Worm (Caenorhabditis elegans) whole organism, L2 larva: ENCODE measurements around the gene aakb-2.

ENCODE experiments used
- C34F6.9 ChIP-seq: fragments of 150-350 bp; optimal IDR thresholded peaks from 2 replicates; lab custom pipeline; 2014; ENCODE audit warnings: missing biosample characterization, missing genetic modification characterization
- F13H6.1 ChIP-seq: sonication (generic microtip); optimal IDR thresholded peaks from 2 replicates; lab custom pipeline; 2016; ENCODE audit warnings: missing genetic modification characterization, missing compliant biosample characterization
- R02D3.7 ChIP-seq: fragments of 150-350 bp; optimal IDR thresholded peaks from 2 replicates; lab custom pipeline; 2014; ENCODE audit warnings: missing biosample characterization, missing genetic modification characterization
- Y55F3AM.14 ChIP-seq: fragments of 200-800 bp; sonication (Bioruptor generic); optimal IDR thresholded peaks from 2 replicates; lab custom pipeline; 2018; ENCODE audit warnings: mild to moderate bottlenecking, missing genetic modification characterization, missing compliant biosample characterization
- ZK546.5 ChIP-seq: sonication (generic microtip); optimal IDR thresholded peaks from 2 replicates; lab custom pipeline; 2017; ENCODE audit warnings: missing biosample characterization, missing genetic modification characterization
- alr-1 ChIP-seq: fragments of 150-350 bp; optimal IDR thresholded peaks from 2 replicates; lab custom pipeline; 2014; ENCODE audit warnings: missing biosample characterization, missing genetic modification characterization
- aly-2 ChIP-seq: fragments of 150-350 bp; optimal IDR thresholded peaks from 2 replicates; lab custom pipeline; 2014; ENCODE audit warnings: missing biosample characterization, missing genetic modification characterization
- ama-1 ChIP-seq: fragments of 150-350 bp; optimal IDR thresholded peaks from 2 replicates; lab custom pipeline; 2018; ENCODE audit warnings: inconsistent platforms
- blmp-1 ChIP-seq: sonication (generic microtip); optimal IDR thresholded peaks from 2 replicates; lab custom pipeline; 2017; ENCODE audit warnings: missing genetic modification characterization, mild to moderate bottlenecking, missing compliant biosample characterization, antibody characterized with exemption, moderate library complexity; ENCODE audit not compliant: insufficient read depth
- ceh-16 ChIP-seq: fragments of 150-350 bp; optimal IDR thresholded peaks from 2 replicates; lab custom pipeline; 2014; ENCODE audit warnings: missing biosample characterization, missing genetic modification characterization
- ceh-82 ChIP-seq: fragments of 150-350 bp; optimal IDR thresholded peaks from 2 replicates; lab custom pipeline; 2014; ENCODE audit warnings: missing biosample characterization, missing genetic modification characterization
- crh-2 ChIP-seq: sonication (generic microtip); optimal IDR thresholded peaks from 2 replicates; lab custom pipeline; 2017; ENCODE audit warnings: missing biosample characterization, missing genetic modification characterization
- dmd-4 ChIP-seq: sonication (generic microtip); optimal IDR thresholded peaks from 2 replicates; lab custom pipeline; 2017; ENCODE audit warnings: missing biosample characterization, missing genetic modification characterization
- egl-27 ChIP-seq: sonication (generic microtip); optimal IDR thresholded peaks from 3 replicates; lab custom pipeline; 2017; ENCODE audit warnings: missing biosample characterization, missing genetic modification reagents, missing genetic modification characterization
- elt-1 ChIP-seq: fragments of 150-350 bp; optimal IDR thresholded peaks from 2 replicates; lab custom pipeline; 2014; ENCODE audit warnings: missing biosample characterization, missing genetic modification characterization
- elt-3 ChIP-seq: sonication (generic microtip); optimal IDR thresholded peaks from 2 replicates; lab custom pipeline; 2017; ENCODE audit warnings: missing biosample characterization, missing genetic modification characterization
- fos-1 ChIP-seq: fragments of 150-350 bp; optimal IDR thresholded peaks from 2 replicates; lab custom pipeline; 2014; ENCODE audit warnings: missing biosample characterization, missing genetic modification characterization
- gmeb-1 ChIP-seq: fragments of 150-350 bp; optimal IDR thresholded peaks from 2 replicates; lab custom pipeline; 2014; ENCODE audit warnings: missing biosample characterization, missing genetic modification characterization
- lin-11 ChIP-seq: fragments of 150-350 bp; sonication (generic microtip); optimal IDR thresholded peaks from 2 replicates; lab custom pipeline; 2014; ENCODE audit warnings: missing biosample characterization, missing genetic modification characterization, inconsistent platforms, mixed read lengths
- lin-13 ChIP-seq: fragments of 150-350 bp; optimal IDR thresholded peaks from 2 replicates; lab custom pipeline; 2014; ENCODE audit warnings: missing biosample characterization, missing genetic modification reagents, missing genetic modification characterization
- lin-39 ChIP-seq: fragments of 150-350 bp; optimal IDR thresholded peaks from 2 replicates; lab custom pipeline; 2014; ENCODE audit warnings: missing biosample characterization, missing genetic modification reagents, missing genetic modification characterization
- lsy-2 ChIP-seq, 2 experiments: fragments of 150-350 bp in 1 of 2; sonication (generic microtip) in 1 of 2; optimal IDR thresholded peaks; 2 replicates each; lab custom pipeline; 2014 to 2017; ENCODE audit warnings: missing biosample characterization in 2 of 2, missing genetic modification characterization in 2 of 2
- mab-5 ChIP-seq: fragments of 150-350 bp; optimal IDR thresholded peaks from 2 replicates; lab custom pipeline; 2014; ENCODE audit warnings: missing biosample characterization, missing genetic modification characterization
- mbf-1 ChIP-seq: sonication (generic microtip); optimal IDR thresholded peaks from 2 replicates; lab custom pipeline; 2017; ENCODE audit warnings: missing biosample characterization, missing genetic modification characterization
- mdl-1 ChIP-seq, 2 experiments: fragments of 150-350 bp in 1 of 2; sonication (generic microtip) in 1 of 2; optimal IDR thresholded peaks; 2 replicates each; lab custom pipeline; 2017; ENCODE audit warnings: missing biosample characterization in 2 of 2, missing genetic modification characterization in 2 of 2
- nhr-10 ChIP-seq: sonication (generic microtip); optimal IDR thresholded peaks from 2 replicates; lab custom pipeline; 2017; ENCODE audit warnings: missing biosample characterization, missing genetic modification characterization
- nhr-11 ChIP-seq: fragments of 150-350 bp; optimal IDR thresholded peaks from 2 replicates; lab custom pipeline; 2014; ENCODE audit warnings: missing biosample characterization, missing genetic modification characterization
- nhr-129 ChIP-seq: fragments of 150-350 bp; optimal IDR thresholded peaks from 2 replicates; lab custom pipeline; 2014; ENCODE audit warnings: missing biosample characterization, missing genetic modification characterization
- nhr-21 ChIP-seq: fragments of 150-350 bp; optimal IDR thresholded peaks from 2 replicates; lab custom pipeline; 2014; ENCODE audit warnings: missing biosample characterization, missing genetic modification characterization
- nhr-23 ChIP-seq: fragments of 150-350 bp; optimal IDR thresholded peaks from 2 replicates; lab custom pipeline; 2014; ENCODE audit warnings: missing biosample characterization, missing genetic modification reagents, missing genetic modification characterization
- nhr-237 ChIP-seq: fragments of 150-350 bp; optimal IDR thresholded peaks from 2 replicates; lab custom pipeline; 2014; ENCODE audit warnings: missing biosample characterization, missing genetic modification characterization
- nhr-25 ChIP-seq: fragments of 150-350 bp; sonication (generic microtip); optimal IDR thresholded peaks from 3 replicates; lab custom pipeline; 2014; ENCODE audit warnings: missing biosample characterization, missing genetic modification characterization
- nhr-6 ChIP-seq: fragments of 150-350 bp; optimal IDR thresholded peaks from 2 replicates; lab custom pipeline; 2014; ENCODE audit warnings: missing biosample characterization, missing genetic modification characterization
- nhr-77 ChIP-seq: fragments of 150-350 bp; optimal IDR thresholded peaks from 2 replicates; lab custom pipeline; 2014; ENCODE audit warnings: missing biosample characterization, missing genetic modification characterization
- peb-1 ChIP-seq: fragments of 150-350 bp; optimal IDR thresholded peaks from 2 replicates; lab custom pipeline; 2014; ENCODE audit warnings: missing biosample characterization, missing genetic modification characterization
- sem-4 ChIP-seq: fragments of 150-350 bp; optimal IDR thresholded peaks from 2 replicates; lab custom pipeline; 2014; ENCODE audit warnings: missing biosample characterization, missing genetic modification reagents, missing genetic modification characterization
- skn-1 ChIP-seq: sonication (generic microtip); optimal IDR thresholded peaks from 2 replicates; lab custom pipeline; 2017; ENCODE audit warnings: missing biosample characterization, missing genetic modification characterization
- sma-3 ChIP-seq: sonication (generic microtip); optimal IDR thresholded peaks from 2 replicates; lab custom pipeline; 2016; ENCODE audit warnings: missing genetic modification reagents, missing genetic modification characterization, missing compliant biosample characterization
- sma-9 ChIP-seq, 2 experiments: fragments of 150-350 bp in 1 of 2; sonication (generic microtip) in 1 of 2; optimal IDR thresholded peaks; 2 replicates each; lab custom pipeline; 2014 to 2016; ENCODE audit warnings: missing genetic modification characterization in 2 of 2, mild to moderate bottlenecking in 1 of 2, missing biosample characterization in 1 of 2, missing compliant biosample characterization in 1 of 2, missing genetic modification reagents in 1 of 2, moderate library complexity in 1 of 2
- snpc-4 ChIP-seq: fragments of 150-350 bp; optimal IDR thresholded peaks from 2 replicates; lab custom pipeline; 2014; ENCODE audit warnings: missing biosample characterization, missing genetic modification characterization
- unc-39 ChIP-seq: fragments of 150-350 bp; optimal IDR thresholded peaks from 2 replicates; lab custom pipeline; 2014; ENCODE audit warnings: missing biosample characterization, missing genetic modification characterization
- unc-62 ChIP-seq: fragments of 150-350 bp; optimal IDR thresholded peaks from 2 replicates; lab custom pipeline; 2014; ENCODE audit warnings: missing biosample characterization, missing genetic modification reagents, missing genetic modification characterization
- zag-1 ChIP-seq: fragments of 150-350 bp; optimal IDR thresholded peaks from 2 replicates; lab custom pipeline; 2014; ENCODE audit warnings: missing biosample characterization, missing genetic modification characterization
- ztf-1 ChIP-seq: fragments of 200-800 bp; sonication (Bioruptor generic); conservative IDR thresholded peaks from 2 replicates; pipeline ENCODE4 v1.3.6; 2022; ENCODE audit warnings: missing genetic modification characterization, missing compliant biosample characterization
- ztf-11 ChIP-seq: sonication (generic microtip); optimal IDR thresholded peaks from 2 replicates; lab custom pipeline; 2017; ENCODE audit warnings: missing biosample characterization, missing genetic modification characterization
- ztf-4 ChIP-seq: fragments of 150-350 bp; optimal IDR thresholded peaks from 2 replicates; lab custom pipeline; 2014; ENCODE audit warnings: missing biosample characterization, missing genetic modification characterization

aakb-2 gene

ce11 chrIII:11195553-11195952 is 41.4 kb upstream of the aakb-2 start:
- TF ChIP-seq nhr-25 (tag; lab: Kevin White, UChicago) (no peak), nhr-23 (tag; lab: Kevin White, UChicago) (no peak), sma-9 (GFP tag; optimal IDR thresholded peaks at IDR 0.05; lab: Kevin White, UChicago) (peak; percentile 12), sma-9 (tag; optimal IDR thresholded peaks at IDR 0.05; lab: Kevin White, UChicago) (no peak)

ce11 chrIII:11197327-11197726 is 39.6 kb upstream of the aakb-2 start:
- TF ChIP-seq crh-2 (no peak), fos-1 (tag; lab: Kevin White, UChicago) (peak; percentile 20), nhr-237 (tag; lab: Kevin White, UChicago) (no peak)
- TF ChIP-seq, all 48 proteins: peak for 1

- TF ChIP-seq zag-1 = peak; percentile 11
- peak in 1 of 2 experiments; percentile 37 for TF ChIP-seq lsy-2 (tag; optimal IDR thresholded peaks at IDR 0.05; lab: Kevin White, UChicago)
- TF ChIP-seq sma-9 (GFP tag; optimal IDR thresholded peaks at IDR 0.05; lab: Kevin White, UChicago) = peak; percentile 7
- TF ChIP-seq sma-9 (tag; optimal IDR thresholded peaks at IDR 0.05; lab: Kevin White, UChicago) = no peak
- peak; percentile 7 for TF ChIP-seq C34F6.9
- no peak for TF ChIP-seq mab-5
These were observed 35.9 kb upstream of the aakb-2 start for ce11 chrIII:11200879-11201518.

ce11 chrIII:11202992-11203391 is 34.0 kb upstream of the aakb-2 start:
- TF ChIP-seq alr-1 (no peak), ztf-1 (GFP tag; lab: Robert Waterston, UW) (no peak), peb-1 (tag; lab: Kevin White, UChicago) (no peak), lsy-2 (tag; optimal IDR thresholded peaks at IDR 0.05; lab: Kevin White, UChicago) (peak in 1 of 2 experiments; percentile 68), nhr-77 (tag; lab: Kevin White, UChicago) (no peak), skn-1 (tag; lab: Kevin White, UChicago) (no peak), gmeb-1 (no peak), elt-3 (tag; lab: Kevin White, UChicago) (no peak), ama-1 (lab: Kevin White, UChicago) (no peak), mdl-1 (tag; optimal IDR thresholded peaks at IDR 0.05; lab: Kevin White, UChicago) (peak in 1 of 2 experiments; percentile 62), ztf-11 (tag; lab: Kevin White, UChicago) (no peak), snpc-4 (tag; lab: Kevin White, UChicago) (peak; percentile 7), zag-1 (peak; percentile 86), nhr-10 (tag; lab: Kevin White, UChicago) (no peak), nhr-237 (tag; lab: Kevin White, UChicago) (no peak), F13H6.1 (tag; lab: Kevin White, UChicago) (peak; percentile 78), aly-2 (tag; lab: Kevin White, UChicago) (no peak), ztf-4 (no peak), fos-1 (tag; lab: Kevin White, UChicago) (no peak), nhr-21 (no peak), mbf-1 (tag; lab: Kevin White, UChicago) (no peak), nhr-23 (tag; lab: Kevin White, UChicago) (no peak), blmp-1 (tag; lab: Kevin White, UChicago) (no peak), ZK546.5 (tag; lab: Kevin White, UChicago) (no peak), crh-2 (peak; percentile 3), lin-39 (tag; lab: Kevin White, UChicago) (no peak), unc-62 (no peak), sma-9 (GFP tag; optimal IDR thresholded peaks at IDR 0.05; lab: Kevin White, UChicago) (peak; percentile 23), sma-9 (tag; optimal IDR thresholded peaks at IDR 0.05; lab: Kevin White, UChicago) (no peak), egl-27 (tag; lab: Kevin White, UChicago) (no peak), elt-1 (tag; lab: Kevin White, UChicago) (no peak), dmd-4 (tag; lab: Kevin White, UChicago) (no peak), sma-3 (GFP tag; lab: Kevin White, UChicago) (no peak), ceh-82 (tag; lab: Kevin White, UChicago) (no peak), sem-4 (tag; lab: Kevin White, UChicago) (no peak), nhr-25 (tag; lab: Kevin White, UChicago) (no peak), unc-39 (no peak), nhr-6 (no peak), ceh-16 (tag; lab: Kevin White, UChicago) (no peak), lin-13 (GFP tag; lab: Kevin White, UChicago) (no peak), lin-11 (tag; lab: Kevin White, UChicago) (no peak), C34F6.9 (peak; percentile 67), Y55F3AM.14 (GFP tag; lab: Kevin White, UChicago) (peak; percentile 32), R02D3.7 (tag; lab: Kevin White, UChicago) (no peak), mab-5 (peak; percentile 47), nhr-129 (tag; lab: Kevin White, UChicago) (peak; percentile 36), nhr-11 (no peak)
